Comparison of ENCODE assay signal across 4 worm cellular contexts in the genomic region with DNA sequence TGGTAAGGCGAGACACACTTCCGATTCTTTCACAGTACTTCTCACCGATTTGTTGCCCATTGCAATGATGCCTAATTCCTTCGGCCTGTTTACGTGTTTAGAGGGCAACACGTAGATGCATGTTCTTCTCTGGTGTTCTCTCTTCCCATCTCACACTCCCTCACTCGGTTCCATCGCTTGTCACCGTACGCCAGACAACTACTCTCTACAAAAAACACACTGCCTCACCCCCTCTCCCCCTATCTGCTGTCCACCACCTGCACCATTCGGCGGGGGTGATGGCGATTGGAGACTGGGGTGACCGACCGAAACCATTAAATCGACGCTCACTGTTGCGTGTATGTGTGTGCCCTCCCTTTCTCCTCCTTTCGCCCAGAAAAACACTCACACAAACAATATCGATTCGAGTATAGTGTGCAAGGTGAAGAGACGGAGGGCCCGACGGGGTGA.
A peak's percentile ranks its signal among the peaks of the same experiment; 100 is the strongest.
TF ChIP-seq lines count a peak whose summit lies in the region.

No protein-coding gene starts in this region.

TF ChIP-seq in whole organism, L2 larva, 48 proteins besides CTCF, POLR2A, EP300 and RAD21:
- TF ChIP-seq nhr-129 (tag; optimal IDR thresholded peaks at IDR 0.05; lab: Kevin White, UChicago) (peak; percentile 62), unc-55 (GFP tag; optimal IDR thresholded peaks at IDR 0.05; lab: Kevin White, UChicago) (peak; percentile 11), unc-39 (tag; optimal IDR thresholded peaks at IDR 0.05; lab: Kevin White, UChicago) (no peak), fos-1 (tag; optimal IDR thresholded peaks at IDR 0.05; lab: Kevin White, UChicago) (peak; percentile 40), lin-11 (tag; optimal IDR thresholded peaks at IDR 0.05; lab: Kevin White, UChicago) (peak; percentile 48), ceh-16 (tag; optimal IDR thresholded peaks at IDR 0.05; lab: Kevin White, UChicago) (peak; percentile 73), mbf-1 (tag; optimal IDR thresholded peaks at IDR 0.05; lab: Kevin White, UChicago) (no peak), elt-1 (tag; optimal IDR thresholded peaks at IDR 0.05; lab: Kevin White, UChicago) (no peak), F13H6.1 (tag; optimal IDR thresholded peaks at IDR 0.05; lab: Kevin White, UChicago) (peak; percentile 65), nhr-77 (tag; optimal IDR thresholded peaks at IDR 0.05; lab: Kevin White, UChicago) (no peak), zag-1 (tag; optimal IDR thresholded peaks at IDR 0.05; lab: Kevin White, UChicago) (no peak), mab-5 (tag; optimal IDR thresholded peaks at IDR 0.05; lab: Kevin White, UChicago) (peak; percentile 32), lsy-2 (tag; optimal IDR thresholded peaks at IDR 0.05; lab: Kevin White, UChicago) (peak in 1 of 2 experiments; percentile 12), nhr-25 (tag; optimal IDR thresholded peaks at IDR 0.05; lab: Kevin White, UChicago) (peak; percentile 73), sem-4 (tag; optimal IDR thresholded peaks at IDR 0.05; lab: Kevin White, UChicago) (peak; percentile 62), lin-13 (GFP tag; optimal IDR thresholded peaks at IDR 0.05; lab: Kevin White, UChicago) (no peak)
TF ChIP-seq in whole organism, L2 larva: peak in this region for 10.

TF ChIP-seq in whole organism, L4 larva, 104 proteins besides CTCF, POLR2A, EP300 and RAD21 (continues in another document):
- TF ChIP-seq spr-1 (tag; optimal IDR thresholded peaks at IDR 0.05; lab: Kevin White, UChicago), result peak; percentile 1
- peak; percentile 42 for TF ChIP-seq mxl-3 (GFP tag; optimal IDR thresholded peaks at IDR 0.05; lab: Kevin White, UChicago)
- no peak for TF ChIP-seq T20F7.1 (GFP tag; optimal IDR thresholded peaks at IDR 0.05; lab: Kevin White, UChicago)
- TF ChIP-seq daf-16 (GFP tag; optimal IDR thresholded peaks at IDR 0.05; lab: Kevin White, UChicago), result peak; percentile 18 to 32
- peak; percentile 80 for TF ChIP-seq daf-16 (tag; optimal IDR thresholded peaks at IDR 0.05; lab: Kevin White, UChicago)
- 0 out of 2 replicates have a peak, but pooled peaks have one; percentile 28 for TF ChIP-seq nhr-42 (GFP tag; IDR thresholded peaks at IDR 0.05; lab: Robert Waterston, UW)
- TF ChIP-seq aha-1 (tag; lab: Kevin White, UChicago), result peak; percentile 99
- peak; percentile 17 for TF ChIP-seq nhr-28 (tag; optimal IDR thresholded peaks at IDR 0.05; lab: Kevin White, UChicago)
- TF ChIP-seq hlh-11 (tag; optimal IDR thresholded peaks at IDR 0.05; lab: Kevin White, UChicago), result peak; percentile 87
- TF ChIP-seq hlh-30 (tag; optimal IDR thresholded peaks at IDR 0.05; lab: Kevin White, UChicago; ENCODE audit: insufficient read depth), result peak; percentile 61
- peak in 1 of 2 experiments; percentile 42 for TF ChIP-seq hif-1 (tag; optimal IDR thresholded peaks at IDR 0.05; lab: Kevin White, UChicago)
- TF ChIP-seq dpl-1 (GFP tag; optimal IDR thresholded peaks at IDR 0.05; lab: Kevin White, UChicago), result peak; percentile 13
- peak; percentile 60 for TF ChIP-seq mes-2 (tag; optimal IDR thresholded peaks at IDR 0.05; lab: Kevin White, UChicago; ENCODE audit: poor library complexity, severe bottlenecking)
- TF ChIP-seq nhr-102 (tag; optimal IDR thresholded peaks at IDR 0.05; lab: Kevin White, UChicago), result peak; percentile 65
- TF ChIP-seq ceh-28 (tag; optimal IDR thresholded peaks at IDR 0.05; lab: Kevin White, UChicago), result no peak
- TF ChIP-seq php-3 (GFP tag; IDR thresholded peaks at IDR 0.05; lab: Robert Waterston, UW), result peak; percentile 78
- TF ChIP-seq mdl-1 (tag; optimal IDR thresholded peaks at IDR 0.05; lab: Kevin White, UChicago), result peak in 1 of 2 experiments; percentile 47
- peak; percentile 72 for TF ChIP-seq mep-1 (tag; optimal IDR thresholded peaks at IDR 0.05; lab: Kevin White, UChicago)
- TF ChIP-seq unc-39 (tag; optimal IDR thresholded peaks at IDR 0.05; lab: Kevin White, UChicago), result no peak
- TF ChIP-seq nhr-25 (tag; optimal IDR thresholded peaks at IDR 0.05; lab: Kevin White, UChicago; ENCODE audit: borderline replicate concordance, insufficient read depth), result peak; percentile 24
- 0 out of 2 replicates have a peak, but pooled peaks have one; percentile 41 for TF ChIP-seq D1046.2 (GFP tag; IDR thresholded peaks at IDR 0.05; lab: Robert Waterston, UW)
- 0 out of 2 replicates have a peak, but pooled peaks have one; percentile 16 for TF ChIP-seq saeg-2 (GFP tag; IDR thresholded peaks at IDR 0.05; lab: Robert Waterston, UW)

TF ChIP-seq in whole organism, late embryonic, 69 proteins besides CTCF, POLR2A, EP300 and RAD21 (continues in another document):
- TF ChIP-seq syd-9 (tag; optimal IDR thresholded peaks at IDR 0.05; lab: Kevin White, UChicago), result no peak
- TF ChIP-seq pros-1 (tag; optimal IDR thresholded peaks at IDR 0.05; lab: Kevin White, UChicago), result peak; percentile 52
- TF ChIP-seq dve-1 (tag; optimal IDR thresholded peaks at IDR 0.05; lab: Kevin White, UChicago), result no peak
- TF ChIP-seq unc-3 (GFP tag; conservative IDR thresholded peaks at IDR 0.05; lab: Robert Waterston, UW), result no peak
- TF ChIP-seq unc-3 (tag; optimal IDR thresholded peaks at IDR 0.05; lab: Kevin White, UChicago), result no peak
- TF ChIP-seq ceh-24 (tag; optimal IDR thresholded peaks at IDR 0.05; lab: Kevin White, UChicago), result no peak
- TF ChIP-seq elt-2 (tag; optimal IDR thresholded peaks at IDR 0.05; lab: Kevin White, UChicago), result peak; percentile 20
- peak; percentile 70 for TF ChIP-seq nfya-1 (tag; optimal IDR thresholded peaks at IDR 0.05; lab: Kevin White, UChicago)
- TF ChIP-seq Y22D7AL.16 (tag; optimal IDR thresholded peaks at IDR 0.05; lab: Kevin White, UChicago), result no peak
- no peak for TF ChIP-seq hlh-13 (GFP tag; optimal IDR thresholded peaks at IDR 0.05; lab: Kevin White, UChicago)
- TF ChIP-seq npax-4 (tag; optimal IDR thresholded peaks at IDR 0.05; lab: Kevin White, UChicago), result no peak
- TF ChIP-seq hlh-15 (tag; optimal IDR thresholded peaks at IDR 0.05; lab: Kevin White, UChicago), result no peak
- TF ChIP-seq unc-86 (tag; optimal IDR thresholded peaks at IDR 0.05; lab: Kevin White, UChicago), result no peak
- TF ChIP-seq zip-5 (tag; optimal IDR thresholded peaks at IDR 0.05; lab: Kevin White, UChicago), result no peak
- no peak for TF ChIP-seq elt-4 (tag; optimal IDR thresholded peaks at IDR 0.05; lab: Kevin White, UChicago)
- TF ChIP-seq pag-3 (tag; optimal IDR thresholded peaks at IDR 0.05; lab: Kevin White, UChicago; ENCODE audit: borderline replicate concordance), result no peak
- no peak for TF ChIP-seq K02D7.2 (tag; optimal IDR thresholded peaks at IDR 0.05; lab: Kevin White, UChicago)
- TF ChIP-seq hlh-8 (tag; optimal IDR thresholded peaks at IDR 0.05; lab: Kevin White, UChicago), result peak; percentile 47
- peak; percentile 34 for TF ChIP-seq madf-2 (tag; optimal IDR thresholded peaks at IDR 0.05; lab: Kevin White, UChicago)
- peak; percentile 52 for TF ChIP-seq ceh-22 (tag; optimal IDR thresholded peaks at IDR 0.05; lab: Kevin White, UChicago)
- TF ChIP-seq ceh-14 (tag; optimal IDR thresholded peaks at IDR 0.05; lab: Kevin White, UChicago), result peak; percentile 2
- peak; percentile 70 for TF ChIP-seq hlh-6 (tag; optimal IDR thresholded peaks at IDR 0.05; lab: Kevin White, UChicago)
- no peak for TF ChIP-seq pax-1 (tag; optimal IDR thresholded peaks at IDR 0.05; lab: Kevin White, UChicago)
- no peak for TF ChIP-seq ceh-45 (GFP tag; IDR thresholded peaks at IDR 0.05; lab: Robert Waterston, UW)
- no peak for TF ChIP-seq ama-1 (optimal IDR thresholded peaks at IDR 0.05; lab: Kevin White, UChicago)
- no peak for TF ChIP-seq lin-11 (tag; optimal IDR thresholded peaks at IDR 0.05; lab: Kevin White, UChicago)

TF ChIP-seq in whole organism, mixed stage, embryonic, 35 proteins besides CTCF, POLR2A, EP300 and RAD21:
- TF ChIP-seq mab-5 (tag; optimal IDR thresholded peaks at IDR 0.05; lab: Kevin White, UChicago) (no peak), cnd-1 (tag; optimal IDR thresholded peaks at IDR 0.05; lab: Kevin White, UChicago) (peak; percentile 70), M03D4.4 (tag; optimal IDR thresholded peaks at IDR 0.05; lab: Kevin White, UChicago) (peak; percentile 26), lin-13 (tag; optimal IDR thresholded peaks at IDR 0.05; lab: Kevin White, UChicago) (no peak), ceh-39 (tag; optimal IDR thresholded peaks at IDR 0.05; lab: Kevin White, UChicago) (peak; percentile 87), unc-62 (GFP tag; optimal IDR thresholded peaks at IDR 0.05; lab: Kevin White, UChicago) (peak; percentile 70), nhr-2 (tag; optimal IDR thresholded peaks at IDR 0.05; lab: Kevin White, UChicago) (peak; percentile 90), ztf-11 (tag; optimal IDR thresholded peaks at IDR 0.05; lab: Kevin White, UChicago) (no peak), sptf-1 (tag; optimal IDR thresholded peaks at IDR 0.05; lab: Kevin White, UChicago) (peak; percentile 69), ham-2 (GFP tag; optimal IDR thresholded peaks at IDR 0.05; lab: Kevin White, UChicago) (peak; percentile 63), ceh-43 (GFP tag; optimal IDR thresholded peaks at IDR 0.05; lab: Kevin White, UChicago) (peak; percentile 1), mep-1 (tag; optimal IDR thresholded peaks at IDR 0.05; lab: Kevin White, UChicago) (peak; percentile 46), lsy-2 (tag; optimal IDR thresholded peaks at IDR 0.05; lab: Kevin White, UChicago) (no peak), elt-1 (tag; optimal IDR thresholded peaks at IDR 0.05; lab: Kevin White, UChicago; ENCODE audit: borderline replicate concordance, insufficient read depth) (peak; percentile 27), lin-32 (GFP tag; optimal IDR thresholded peaks at IDR 0.05; lab: Kevin White, UChicago) (peak; percentile 67), unc-120 (tag; optimal IDR thresholded peaks at IDR 0.05; lab: Kevin White, UChicago; ENCODE audit: poor library complexity, severe bottlenecking) (peak; percentile 10), unc-39 (tag; optimal IDR thresholded peaks at IDR 0.05; lab: Kevin White, UChicago) (peak; percentile 1), snpc-4 (tag; optimal IDR thresholded peaks at IDR 0.05; lab: Kevin White, UChicago) (no peak), ceh-83 (GFP tag; optimal IDR thresholded peaks at IDR 0.05; lab: Kevin White, UChicago) (no peak), flh-1 (GFP tag; optimal IDR thresholded peaks at IDR 0.05; lab: Kevin White, UChicago) (no peak), mls-2 (tag; optimal IDR thresholded peaks at IDR 0.05; lab: Kevin White, UChicago) (peak; percentile 79), drap-1 (GFP tag; optimal IDR thresholded peaks at IDR 0.05; lab: Kevin White, UChicago) (peak; percentile 67), tbx-8 (GFP tag; optimal IDR thresholded peaks at IDR 0.05; lab: Kevin White, UChicago) (no peak)
